Fruit fly (Drosophila melanogaster) whole organism: ENCODE results near the gene CG43220.
A peak's percentile ranks its signal among the peaks of the same experiment; 100 is the strongest.

Experiments
- pan ChIP-seq: fragments of >200 bp; optimal IDR thresholded peaks from 2 replicates; lab custom pipeline; 2017
- psq ChIP-seq: fragments of >200 bp; optimal IDR thresholded peaks from 2 replicates; lab custom pipeline; 2017

dm6 chr2L:17497108-17497507, 10.7 kb downstream of the CG43220 start, which contains the start of gene qua:
- TF ChIP-seq psq (no peak), pan (lab: Kevin White, UChicago) (peak; percentile 47)
